Worm (Caenorhabditis elegans) whole organism, L3 larva: Measurements from ENCODE around the gene R05F9.9.

Experiments
- R02D3.7 ChIP-seq: fragments of 150-350 bp; optimal IDR thresholded peaks from 2 replicates; lab custom pipeline; 2014; ENCODE audit warnings: missing biosample characterization, missing genetic modification characterization
- ama-1 ChIP-seq: fragments of 150-350 bp; optimal IDR thresholded peaks from 2 replicates; lab custom pipeline; 2018
- ceh-16 ChIP-seq: sonication (generic microtip); optimal IDR thresholded peaks from 2 replicates; lab custom pipeline; 2017; ENCODE audit warnings: missing biosample characterization, missing genetic modification characterization
- egl-27 ChIP-seq: sonication (generic microtip); optimal IDR thresholded peaks from 4 replicates; lab custom pipeline; 2017; ENCODE audit warnings: missing biosample characterization, missing genetic modification reagents, missing genetic modification characterization
- fos-1 ChIP-seq: fragments of 150-350 bp; optimal IDR thresholded peaks from 2 replicates; lab custom pipeline; 2014; ENCODE audit warnings: missing biosample characterization, missing genetic modification characterization
- jun-1 ChIP-seq: fragments of 150-350 bp; optimal IDR thresholded peaks from 2 replicates; lab custom pipeline; 2014; ENCODE audit warnings: missing biosample characterization, missing genetic modification reagents, missing genetic modification characterization
- nhr-237 ChIP-seq: fragments of 150-350 bp; optimal IDR thresholded peaks from 2 replicates; lab custom pipeline; 2014; ENCODE audit warnings: missing biosample characterization, missing genetic modification characterization
- pqm-1 ChIP-seq: fragments of 150-350 bp; optimal IDR thresholded peaks from 2 replicates; lab custom pipeline; 2017; ENCODE audit warnings: missing biosample characterization, missing genetic modification characterization, inconsistent platforms
- snpc-4 ChIP-seq: fragments of 150-350 bp; optimal IDR thresholded peaks from 2 replicates; lab custom pipeline; 2014; ENCODE audit warnings: missing biosample characterization, missing genetic modification characterization
- zag-1 ChIP-seq: fragments of 150-350 bp; optimal IDR thresholded peaks from 2 replicates; lab custom pipeline; 2014; ENCODE audit warnings: missing biosample characterization, missing genetic modification characterization

ce11 chrII:4943849-4944248, 41.9 kb upstream of the R05F9.9 start, which contains the start of gene mdt-4:
- TF ChIP-seq pqm-1 (tag; lab: Kevin White, UChicago) (no peak), zag-1 (tag; lab: Kevin White, UChicago) (no peak), nhr-237 (tag; lab: Kevin White, UChicago) (no peak), jun-1 (tag; lab: Kevin White, UChicago) (no peak), R02D3.7 (tag; lab: Kevin White, UChicago) (no peak), egl-27 (tag; lab: Kevin White, UChicago) (no peak), ceh-16 (tag; lab: Kevin White, UChicago) (no peak), ama-1 (lab: Kevin White, UChicago) (no peak), snpc-4 (tag; lab: Kevin White, UChicago) (no peak), fos-1 (tag; lab: Kevin White, UChicago) (no peak)
